Fruit fly (Drosophila melanogaster) whole organism, adult: Measurements from ENCODE around the gene CG44774.
A peak's percentile ranks its signal among the peaks of the same experiment; 100 is the strongest.

Experiments
- CG1620 ChIP-seq: fragments of 200-800 bp; sonication (Bioruptor generic); optimal IDR thresholded peaks from 2 replicates; lab custom pipeline; 2016; ENCODE audit warnings: missing biosample characterization, missing genetic modification characterization
- Crg-1 ChIP-seq: fragments of 200-800 bp; sonication (Bioruptor generic); optimal IDR thresholded peaks from 2 replicates; lab custom pipeline; 2016; ENCODE audit warnings: missing biosample characterization, missing genetic modification characterization
- Hr96 ChIP-seq: fragments of 200-800 bp; sonication (Bioruptor generic); optimal IDR thresholded peaks from 2 replicates; lab custom pipeline; 2016; ENCODE audit warnings: missing biosample characterization, missing genetic modification characterization

- TF ChIP-seq CG1620 = peak; percentile 52
- TF ChIP-seq Crg-1 = peak; percentile 38
- peak; percentile 82 for TF ChIP-seq Hr96
Measured at dm6 chrX:4919040-4919881, 18.6 kb downstream of the CG44774 start.
